Worm (Caenorhabditis elegans) whole organism, L1 larva: ENCODE data around the gene F56H9.9.

ENCODE experiments used
- C04F5.9 ChIP-seq: sonication (generic microtip); optimal IDR thresholded peaks from 2 replicates; lab custom pipeline; 2016; ENCODE audit warnings: missing genetic modification characterization, missing compliant biosample characterization
- C34B4.2 ChIP-seq: sonication (generic microtip); optimal IDR thresholded peaks from 2 replicates; lab custom pipeline; 2017; ENCODE audit warnings: mild to moderate bottlenecking, missing genetic modification characterization, missing compliant biosample characterization
- F16B12.6 ChIP-seq: fragments of 150-350 bp; optimal IDR thresholded peaks from 2 replicates; lab custom pipeline; 2014; ENCODE audit warnings: missing biosample characterization, missing genetic modification characterization
- Y116A8C.19 ChIP-seq: sonication (generic microtip); optimal IDR thresholded peaks from 2 replicates; lab custom pipeline; 2016; ENCODE audit warnings: missing compliant biosample characterization, missing genetic modification characterization, borderline replicate concordance
- aly-2 ChIP-seq: fragments of 150-350 bp; optimal IDR thresholded peaks from 2 replicates; lab custom pipeline; 2014; ENCODE audit warnings: missing biosample characterization, missing genetic modification characterization
- blmp-1 ChIP-seq: fragments of 150-350 bp; optimal IDR thresholded peaks from 2 replicates; lab custom pipeline; 2014; ENCODE audit warnings: missing biosample characterization, missing genetic modification characterization
- ceh-63 ChIP-seq: fragments of 200-800 bp; sonication (Bioruptor generic); optimal IDR thresholded peaks from 2 replicates; lab custom pipeline; 2018; ENCODE audit warnings: mild to moderate bottlenecking, missing genetic modification characterization, missing compliant biosample characterization
- ceh-88 ChIP-seq: fragments of 200-800 bp; sonication (Bioruptor generic); IDR thresholded peaks from 2 replicates; pipeline ENCODE4 v1.3.6; 2022; ENCODE audit warnings: missing genetic modification characterization, missing compliant biosample characterization
- ces-1 ChIP-seq: fragments of 150-350 bp; optimal IDR thresholded peaks from 2 replicates; lab custom pipeline; 2014; ENCODE audit warnings: missing biosample characterization, missing genetic modification reagents, missing genetic modification characterization
- dpl-1 ChIP-seq, 3 experiments: fragments of 150-350 bp in 2 of 3; sonication (generic microtip) in 1 of 3; optimal IDR thresholded peaks; 2 replicates each; lab custom pipeline; 2014 to 2017; ENCODE audit warnings: missing biosample characterization in 3 of 3, missing genetic modification characterization in 3 of 3, missing genetic modification reagents in 3 of 3
- efl-1 ChIP-seq, 4 experiments: fragments of 150-350 bp; optimal IDR thresholded peaks in 3 of 4; peaks in 1 of 4; 1 replicate in 1 of 4; 2 replicates in 3 of 4; lab custom pipeline; 2014; ENCODE audit warnings: missing biosample characterization in 2 of 4, missing genetic modification characterization in 2 of 4, missing genetic modification reagents in 2 of 4
- egl-27 ChIP-seq, 2 experiments: fragments of 150-350 bp in 1 of 2; sonication (generic microtip); optimal IDR thresholded peaks; 3 replicates each; lab custom pipeline; 2017 to 2018; ENCODE audit warnings: missing biosample characterization in 2 of 2, missing genetic modification characterization in 2 of 2, missing genetic modification reagents in 2 of 2
- elt-3 ChIP-seq, 6 experiments: fragments of 150-350 bp in 1 of 6; sonication (generic microtip); optimal IDR thresholded peaks; 2 replicates each; lab custom pipeline; 2017 to 2018; ENCODE audit warnings: missing biosample characterization in 6 of 6, missing genetic modification characterization in 6 of 6, inconsistent platforms in 1 of 6
- fkh-4 ChIP-seq: sonication (generic microtip); optimal IDR thresholded peaks from 2 replicates; lab custom pipeline; 2016; ENCODE audit warnings: missing compliant biosample characterization, missing genetic modification characterization, borderline replicate concordance
- fkh-8 ChIP-seq: sonication (generic microtip); optimal IDR thresholded peaks from 2 replicates; lab custom pipeline; 2016; ENCODE audit warnings: mild to moderate bottlenecking, missing genetic modification characterization, missing compliant biosample characterization
- fos-1 ChIP-seq: fragments of 150-350 bp; optimal IDR thresholded peaks from 2 replicates; lab custom pipeline; 2014; ENCODE audit warnings: missing biosample characterization, missing genetic modification characterization
- grh-1 ChIP-seq: fragments of 200-800 bp; sonication (Bioruptor generic); IDR thresholded peaks from 2 replicates; pipeline ENCODE4 v1.3.6; 2022; ENCODE audit warnings: missing genetic modification reagents, missing genetic modification characterization, missing compliant biosample characterization
- hlh-17 ChIP-seq: fragments of 200-800 bp; sonication (Bioruptor generic); optimal IDR thresholded peaks from 2 replicates; lab custom pipeline; 2018; ENCODE audit warnings: missing genetic modification characterization, mild to moderate bottlenecking, missing compliant biosample characterization, moderate library complexity, borderline replicate concordance
- hlh-4 ChIP-seq: sonication (generic microtip); optimal IDR thresholded peaks from 2 replicates; lab custom pipeline; 2016; ENCODE audit warnings: mild to moderate bottlenecking, missing genetic modification characterization, missing compliant biosample characterization
- irx-1 ChIP-seq: sonication (generic microtip); optimal IDR thresholded peaks from 2 replicates; lab custom pipeline; 2016; ENCODE audit warnings: missing genetic modification characterization, missing compliant biosample characterization
- jun-1 ChIP-seq: fragments of 150-350 bp; optimal IDR thresholded peaks from 2 replicates; lab custom pipeline; 2014; ENCODE audit warnings: missing biosample characterization, missing genetic modification reagents, missing genetic modification characterization
- lin-13 ChIP-seq: fragments of 150-350 bp; optimal IDR thresholded peaks from 2 replicates; lab custom pipeline; 2014; ENCODE audit warnings: missing biosample characterization, missing genetic modification reagents, missing genetic modification characterization
- lin-15B ChIP-seq: fragments of 150-350 bp; sonication (generic microtip); optimal IDR thresholded peaks from 3 replicates; lab custom pipeline; 2014; ENCODE audit warnings: missing biosample characterization, missing genetic modification characterization
- lin-35 ChIP-seq, 2 experiments: fragments of 150-350 bp; optimal IDR thresholded peaks; 2 replicates each; lab custom pipeline; 2014; ENCODE audit warnings: missing biosample characterization in 2 of 2, missing genetic modification characterization in 2 of 2, missing genetic modification reagents in 2 of 2
- lin-39 ChIP-seq: fragments of 150-350 bp; optimal IDR thresholded peaks from 2 replicates; lab custom pipeline; 2014; ENCODE audit warnings: missing biosample characterization, missing genetic modification reagents, missing genetic modification characterization
- lir-3 ChIP-seq: sonication (generic microtip); optimal IDR thresholded peaks from 2 replicates; lab custom pipeline; 2016; ENCODE audit warnings: mild to moderate bottlenecking, missing genetic modification characterization, moderate library complexity, missing compliant biosample characterization; ENCODE audit not compliant: poor library complexity
- mab-9 ChIP-seq: fragments of 200-800 bp; sonication (Bioruptor generic); IDR thresholded peaks from 2 replicates; pipeline ENCODE4 v1.3.6; 2022; ENCODE audit warnings: missing genetic modification reagents, missing genetic modification characterization, missing compliant biosample characterization
- mdl-1 ChIP-seq, 2 experiments: fragments of 150-350 bp; optimal IDR thresholded peaks; 2 replicates each; lab custom pipeline; 2014 to 2017; ENCODE audit warnings: missing biosample characterization in 2 of 2, missing genetic modification characterization in 2 of 2, inconsistent platforms in 1 of 2
- mep-1 ChIP-seq: fragments of 150-350 bp; optimal IDR thresholded peaks from 2 replicates; lab custom pipeline; 2014; ENCODE audit warnings: missing biosample characterization, missing genetic modification characterization
- nhr-12 ChIP-seq: sonication (generic microtip); optimal IDR thresholded peaks from 2 replicates; lab custom pipeline; 2017; ENCODE audit warnings: missing biosample characterization, missing genetic modification characterization
- nhr-19 ChIP-seq: fragments of 200-800 bp; sonication (Bioruptor generic); conservative IDR thresholded peaks from 2 replicates; pipeline ENCODE4 v1.3.6; 2022; ENCODE audit warnings: missing genetic modification characterization, missing compliant biosample characterization
- nhr-20 ChIP-seq: sonication (generic microtip); optimal IDR thresholded peaks from 2 replicates; lab custom pipeline; 2016; ENCODE audit warnings: mild to moderate bottlenecking, missing genetic modification characterization, missing compliant biosample characterization
- nhr-237 ChIP-seq: fragments of 150-350 bp; optimal IDR thresholded peaks from 2 replicates; lab custom pipeline; 2014; ENCODE audit warnings: missing biosample characterization, missing genetic modification characterization
- nhr-47 ChIP-seq: sonication (generic microtip); optimal IDR thresholded peaks from 2 replicates; lab custom pipeline; 2016; ENCODE audit warnings: mild to moderate bottlenecking, missing genetic modification characterization, moderate library complexity, missing compliant biosample characterization
- nhr-76 ChIP-seq: sonication (generic microtip); optimal IDR thresholded peaks from 2 replicates; lab custom pipeline; 2017; ENCODE audit warnings: missing biosample characterization, missing genetic modification characterization
- nhr-85 ChIP-seq: sonication (generic microtip); peaks from one replicate; lab custom pipeline; 2016; ENCODE audit warnings: missing genetic modification characterization, inconsistent platforms, missing compliant biosample characterization
- pag-3 ChIP-seq: sonication (generic microtip); optimal IDR thresholded peaks from 2 replicates; lab custom pipeline; 2017; ENCODE audit warnings: missing genetic modification characterization, mild to moderate bottlenecking, missing compliant biosample characterization, antibody characterized with exemption, borderline replicate concordance; ENCODE audit not compliant: insufficient read depth
- pqm-1 ChIP-seq: sonication (generic microtip); optimal IDR thresholded peaks from 3 replicates; lab custom pipeline; 2017; ENCODE audit warnings: missing biosample characterization, missing genetic modification characterization
- rnt-1 ChIP-seq: sonication (generic microtip); optimal IDR thresholded peaks from 2 replicates; lab custom pipeline; 2016; ENCODE audit warnings: mild to moderate bottlenecking, missing genetic modification characterization, moderate library complexity, missing compliant biosample characterization
- skn-1 ChIP-seq: fragments of 150-350 bp; optimal IDR thresholded peaks from 2 replicates; lab custom pipeline; 2014; ENCODE audit warnings: missing biosample characterization, missing genetic modification characterization
- snpc-4 ChIP-seq: fragments of 150-350 bp; optimal IDR thresholded peaks from 2 replicates; lab custom pipeline; 2014; ENCODE audit warnings: missing biosample characterization, missing genetic modification characterization
- snu-23 ChIP-seq: sonication (generic microtip); optimal IDR thresholded peaks from 2 replicates; lab custom pipeline; 2016; ENCODE audit warnings: missing genetic modification characterization, missing compliant biosample characterization
- sox-4 ChIP-seq: sonication (generic microtip); optimal IDR thresholded peaks from 2 replicates; lab custom pipeline; 2016; ENCODE audit warnings: missing genetic modification characterization, missing compliant biosample characterization
- swsn-7 ChIP-seq: sonication (generic microtip); optimal IDR thresholded peaks from 2 replicates; lab custom pipeline; 2016; ENCODE audit warnings: missing genetic modification characterization, missing compliant biosample characterization
- tlp-1 ChIP-seq: fragments of 150-350 bp; optimal IDR thresholded peaks from 2 replicates; lab custom pipeline; 2014; ENCODE audit warnings: missing biosample characterization, missing genetic modification characterization
- unc-62 ChIP-seq: fragments of 150-350 bp; optimal IDR thresholded peaks from 2 replicates; lab custom pipeline; 2014; ENCODE audit warnings: missing biosample characterization, missing genetic modification reagents, missing genetic modification characterization
- unc-86 ChIP-seq: sonication (generic microtip); optimal IDR thresholded peaks from 2 replicates; lab custom pipeline; 2016; ENCODE audit warnings: missing genetic modification characterization, missing compliant biosample characterization
- unc-98 ChIP-seq: fragments of 200-800 bp; sonication (Bioruptor generic); IDR thresholded peaks from 2 replicates; pipeline ENCODE4 v1.3.6; 2022; ENCODE audit warnings: missing genetic modification characterization, missing compliant biosample characterization
- vab-15 ChIP-seq: sonication (generic microtip); optimal IDR thresholded peaks from 2 replicates; lab custom pipeline; 2017; ENCODE audit warnings: missing genotype, mild to moderate bottlenecking, missing genetic modification characterization, missing compliant biosample characterization
- xbp-1 ChIP-seq: sonication (generic microtip); optimal IDR thresholded peaks from 2 replicates; lab custom pipeline; 2016; ENCODE audit warnings: missing genetic modification characterization, missing compliant biosample characterization
- zip-4 ChIP-seq: fragments of 200-800 bp; sonication (Bioruptor generic); optimal IDR thresholded peaks from 2 replicates; lab custom pipeline; 2018; ENCODE audit warnings: mild to moderate bottlenecking, missing genetic modification characterization, moderate library complexity, missing compliant biosample characterization
- ztf-4 ChIP-seq: fragments of 150-350 bp; optimal IDR thresholded peaks from 2 replicates; lab custom pipeline; 2014; ENCODE audit warnings: missing biosample characterization, missing genetic modification characterization

F56H9.9 gene

DNA sequence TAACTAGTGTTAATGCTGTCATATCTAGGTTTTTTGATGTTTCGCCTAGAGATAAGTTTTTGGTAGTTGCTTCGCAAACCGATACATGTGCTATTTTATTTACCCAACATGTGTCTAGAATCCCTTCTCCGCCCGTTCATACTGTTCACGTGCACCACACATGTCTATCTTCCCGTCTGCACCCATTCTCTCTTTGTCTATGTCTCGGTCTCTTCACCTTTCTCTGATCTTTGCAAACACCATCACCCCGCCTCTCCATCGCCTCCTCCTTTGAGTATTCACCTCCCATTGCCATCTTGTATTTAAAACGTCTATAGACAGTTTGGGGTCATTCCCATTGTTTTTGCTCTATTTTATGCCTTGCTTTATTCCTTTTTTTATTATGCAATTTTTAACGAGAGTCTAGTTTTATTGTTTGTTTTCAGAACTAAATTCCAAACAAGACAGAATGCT lies 13.0 kb upstream of the F56H9.9 start, which contains the start of gene F56H9.2:
F56H9.2 (plus strand) TSS at position 426 of the 453 bp plus-strand sequence.
- TF ChIP-seq zip-4 (GFP tag; lab: Kevin White, UChicago) (no peak), aly-2 (no peak), elt-3 (tag; optimal IDR thresholded peaks at IDR 0.05; lab: Kevin White, UChicago) (peak in 3 of 6 experiments; percentile 68 to 92 (median 70)), hlh-4 (tag; lab: Kevin White, UChicago) (no peak), dpl-1 (GFP tag; optimal IDR thresholded peaks at IDR 0.05; lab: Kevin White, UChicago) (peak; percentile 24 to 34 (median 29)), lin-35 (GFP tag; optimal IDR thresholded peaks at IDR 0.05; lab: Kevin White, UChicago) (peak; percentile 43 to 83), pag-3 (tag; lab: Kevin White, UChicago) (no peak), pqm-1 (tag; lab: Kevin White, UChicago) (peak; percentile 42), ceh-88 (no peak), unc-86 (peak; percentile 46), mdl-1 (tag; optimal IDR thresholded peaks at IDR 0.05; lab: Kevin White, UChicago) (peak in 1 of 2 experiments; percentile 96), blmp-1 (peak; percentile 76), lin-15B (tag; lab: Kevin White, UChicago) (no peak), lin-39 (tag; lab: Kevin White, UChicago) (peak; percentile 10), unc-62 (GFP tag; lab: Kevin White, UChicago) (no peak), C04F5.9 (tag; lab: Kevin White, UChicago) (no peak), ceh-63 (GFP tag; lab: Kevin White, UChicago) (no peak), snu-23 (no peak), lir-3 (tag; lab: Kevin White, UChicago) (peak; percentile 46), ces-1 (GFP tag; lab: Kevin White, UChicago) (no peak), snpc-4 (tag; lab: Kevin White, UChicago) (no peak), tlp-1 (tag; lab: Kevin White, UChicago) (no peak), efl-1 (optimal IDR thresholded peaks at IDR 0.05; lab: Kevin White, UChicago) (peak; percentile 44 to 46), efl-1 (GFP tag; optimal IDR thresholded peaks at IDR 0.05 in 1 of 2; lab: Kevin White, UChicago) (peak; percentile 14 to 92), skn-1 (tag; lab: Kevin White, UChicago) (peak; percentile 65), nhr-47 (tag; lab: Kevin White, UChicago) (peak; percentile 70), nhr-237 (tag; lab: Kevin White, UChicago) (no peak), irx-1 (tag; lab: Kevin White, UChicago) (peak; percentile 59), vab-15 (tag; lab: Kevin White, UChicago) (no peak), F16B12.6 (no peak), fos-1 (peak; percentile 13), C34B4.2 (tag; lab: Kevin White, UChicago) (no peak), swsn-7 (tag; lab: Kevin White, UChicago) (peak; percentile 74), xbp-1 (tag; lab: Kevin White, UChicago) (peak; percentile 61), nhr-76 (tag; lab: Kevin White, UChicago) (no peak), lin-13 (peak; percentile 8), grh-1 (GFP tag; lab: Robert Waterston, UW) (peak; percentile 69), hlh-17 (no peak), rnt-1 (tag; lab: Kevin White, UChicago) (peak; percentile 88), Y116A8C.19 (tag; lab: Kevin White, UChicago) (no peak), ztf-4 (tag; lab: Kevin White, UChicago) (peak; percentile 4), nhr-20 (peak; percentile 98), fkh-4 (tag; lab: Kevin White, UChicago) (no peak), nhr-85 (tag; lab: Kevin White, UChicago) (peak; percentile 98), jun-1 (tag; lab: Kevin White, UChicago) (peak; percentile 62), sox-4 (no peak), mep-1 (tag; lab: Kevin White, UChicago) (peak; percentile 72), egl-27 (tag; optimal IDR thresholded peaks at IDR 0.05; lab: Kevin White, UChicago) (peak; percentile 66 to 72), nhr-19 (GFP tag; lab: Robert Waterston, UW) (peak; percentile 94), fkh-8 (tag; lab: Kevin White, UChicago) (no peak), mab-9 (GFP tag; lab: Robert Waterston, UW) (no peak), unc-98 (GFP tag; lab: Robert Waterston, UW) (no peak), nhr-12 (no peak)
